Worm (Caenorhabditis elegans): ENCODE data around the gene W09H1.3.

- no peak for TF ChIP-seq flt-1 (GFP tag; IDR thresholded peaks at IDR 0.05)
- no peak for TF ChIP-seq cog-1 (tag; optimal IDR thresholded peaks at IDR 0.05)
- no peak for TF ChIP-seq ref-1 (GFP tag; conservative IDR thresholded peaks at IDR 0.05)
- no peak for TF ChIP-seq tab-1 (GFP tag; IDR thresholded peaks at IDR 0.05)
Measured at ce11 chrII:13233712-13234111, 49.5 kb downstream of the W09H1.3 start.
